Worm (Caenorhabditis elegans) whole organism, L1 larva: ENCODE measurements around the gene dnpp-1.
A peak's percentile ranks its signal among the peaks of the same experiment; 100 is the strongest.

Source experiments
- C16A3.4 ChIP-seq: fragments of 150-350 bp; optimal IDR thresholded peaks from 2 replicates; lab custom pipeline; 2014; ENCODE audit warnings: missing biosample characterization, missing genetic modification characterization
- F16B12.6 ChIP-seq: fragments of 150-350 bp; optimal IDR thresholded peaks from 2 replicates; lab custom pipeline; 2014; ENCODE audit warnings: missing biosample characterization, missing genetic modification characterization
- aha-1 ChIP-seq: fragments of 150-350 bp; optimal IDR thresholded peaks from 2 replicates; lab custom pipeline; 2014; ENCODE audit warnings: missing biosample characterization, missing genetic modification characterization
- blmp-1 ChIP-seq: fragments of 150-350 bp; optimal IDR thresholded peaks from 2 replicates; lab custom pipeline; 2014; ENCODE audit warnings: missing biosample characterization, missing genetic modification characterization
- ceh-88 ChIP-seq: fragments of 200-800 bp; sonication (Bioruptor generic); IDR thresholded peaks from 2 replicates; pipeline ENCODE4 v1.3.6; 2022; ENCODE audit warnings: missing genetic modification characterization, missing compliant biosample characterization
- ceh-90 ChIP-seq: sonication (generic microtip); optimal IDR thresholded peaks from 2 replicates; lab custom pipeline; 2016; ENCODE audit warnings: missing genetic modification characterization, missing compliant biosample characterization
- dpl-1 ChIP-seq, 3 experiments: fragments of 150-350 bp in 2 of 3; sonication (generic microtip) in 1 of 3; optimal IDR thresholded peaks; 2 replicates each; lab custom pipeline; 2014 to 2017; ENCODE audit warnings: missing biosample characterization in 3 of 3, missing genetic modification characterization in 3 of 3, missing genetic modification reagents in 3 of 3
- dsc-1 ChIP-seq: sonication (generic microtip); optimal IDR thresholded peaks from 2 replicates; lab custom pipeline; 2016; ENCODE audit warnings: mild to moderate bottlenecking, missing genetic modification characterization, missing compliant biosample characterization
- efl-3 ChIP-seq: fragments of 200-800 bp; sonication (Bioruptor generic); optimal IDR thresholded peaks from 2 replicates; lab custom pipeline; 2018; ENCODE audit warnings: mild to moderate bottlenecking, missing genetic modification characterization, missing compliant biosample characterization
- egl-27 ChIP-seq, 2 experiments: fragments of 150-350 bp in 1 of 2; sonication (generic microtip); optimal IDR thresholded peaks; 3 replicates each; lab custom pipeline; 2017 to 2018; ENCODE audit warnings: missing biosample characterization in 2 of 2, missing genetic modification characterization in 2 of 2, missing genetic modification reagents in 2 of 2
- elt-2 ChIP-seq: sonication (generic microtip); optimal IDR thresholded peaks from 2 replicates; lab custom pipeline; 2016; ENCODE audit warnings: missing genetic modification characterization, mild to moderate bottlenecking, inconsistent platforms, missing compliant biosample characterization, missing genetic modification reagents
- fkh-4 ChIP-seq: sonication (generic microtip); optimal IDR thresholded peaks from 2 replicates; lab custom pipeline; 2016; ENCODE audit warnings: missing compliant biosample characterization, missing genetic modification characterization, borderline replicate concordance
- isw-1 ChIP-seq: fragments of 200-800 bp; sonication (Bioruptor generic); IDR thresholded peaks from 2 replicates; pipeline ENCODE4 v1.3.6; 2022; ENCODE audit warnings: missing genetic modification characterization, missing compliant biosample characterization
- lin-14 ChIP-seq: fragments of 200-800 bp; sonication (Bioruptor generic); optimal IDR thresholded peaks from 2 replicates; lab custom pipeline; 2018; ENCODE audit warnings: mild to moderate bottlenecking, missing genetic modification characterization, moderate library complexity, missing compliant biosample characterization
- lin-15B ChIP-seq: fragments of 150-350 bp; sonication (generic microtip); optimal IDR thresholded peaks from 3 replicates; lab custom pipeline; 2014; ENCODE audit warnings: missing biosample characterization, missing genetic modification characterization
- lin-35 ChIP-seq, 2 experiments: fragments of 150-350 bp; optimal IDR thresholded peaks; 2 replicates each; lab custom pipeline; 2014; ENCODE audit warnings: missing biosample characterization in 2 of 2, missing genetic modification characterization in 2 of 2, missing genetic modification reagents in 2 of 2
- lin-39 ChIP-seq: fragments of 150-350 bp; optimal IDR thresholded peaks from 2 replicates; lab custom pipeline; 2014; ENCODE audit warnings: missing biosample characterization, missing genetic modification reagents, missing genetic modification characterization
- lir-3 ChIP-seq: sonication (generic microtip); optimal IDR thresholded peaks from 2 replicates; lab custom pipeline; 2016; ENCODE audit warnings: mild to moderate bottlenecking, missing genetic modification characterization, moderate library complexity, missing compliant biosample characterization; ENCODE audit not compliant: poor library complexity
- mdl-1 ChIP-seq, 2 experiments: fragments of 150-350 bp; optimal IDR thresholded peaks; 2 replicates each; lab custom pipeline; 2014 to 2017; ENCODE audit warnings: missing biosample characterization in 2 of 2, missing genetic modification characterization in 2 of 2, inconsistent platforms in 1 of 2
- nhr-11 ChIP-seq: fragments of 150-350 bp; optimal IDR thresholded peaks from 2 replicates; lab custom pipeline; 2014; ENCODE audit warnings: missing biosample characterization, missing genetic modification characterization
- nhr-20 ChIP-seq: sonication (generic microtip); optimal IDR thresholded peaks from 2 replicates; lab custom pipeline; 2016; ENCODE audit warnings: mild to moderate bottlenecking, missing genetic modification characterization, missing compliant biosample characterization
- nhr-237 ChIP-seq: fragments of 150-350 bp; optimal IDR thresholded peaks from 2 replicates; lab custom pipeline; 2014; ENCODE audit warnings: missing biosample characterization, missing genetic modification characterization
- nhr-28 ChIP-seq: fragments of 150-350 bp; optimal IDR thresholded peaks from 2 replicates; lab custom pipeline; 2014; ENCODE audit warnings: missing biosample characterization, missing genetic modification characterization
- nhr-47 ChIP-seq: sonication (generic microtip); optimal IDR thresholded peaks from 2 replicates; lab custom pipeline; 2016; ENCODE audit warnings: mild to moderate bottlenecking, missing genetic modification characterization, moderate library complexity, missing compliant biosample characterization
- nhr-71 ChIP-seq: sonication (generic microtip); optimal IDR thresholded peaks from 2 replicates; lab custom pipeline; 2016; ENCODE audit warnings: mild to moderate bottlenecking, missing genetic modification characterization, moderate library complexity, missing compliant biosample characterization
- nhr-76 ChIP-seq: sonication (generic microtip); optimal IDR thresholded peaks from 2 replicates; lab custom pipeline; 2017; ENCODE audit warnings: missing biosample characterization, missing genetic modification characterization
- nhr-77 ChIP-seq: fragments of 150-350 bp; optimal IDR thresholded peaks from 2 replicates; lab custom pipeline; 2014; ENCODE audit warnings: missing biosample characterization, missing genetic modification characterization
- nhr-84 ChIP-seq: sonication (generic microtip); optimal IDR thresholded peaks from 2 replicates; lab custom pipeline; 2017; ENCODE audit warnings: missing biosample characterization, missing genetic modification characterization
- nhr-90 ChIP-seq: sonication (generic microtip); optimal IDR thresholded peaks from 2 replicates; lab custom pipeline; 2016; ENCODE audit warnings: mild to moderate bottlenecking, missing genetic modification characterization, missing compliant biosample characterization; ENCODE audit not compliant: poor library complexity
- rnt-1 ChIP-seq: sonication (generic microtip); optimal IDR thresholded peaks from 2 replicates; lab custom pipeline; 2016; ENCODE audit warnings: mild to moderate bottlenecking, missing genetic modification characterization, moderate library complexity, missing compliant biosample characterization
- sox-4 ChIP-seq: sonication (generic microtip); optimal IDR thresholded peaks from 2 replicates; lab custom pipeline; 2016; ENCODE audit warnings: missing genetic modification characterization, missing compliant biosample characterization
- unc-30 ChIP-seq: sonication (generic microtip); optimal IDR thresholded peaks from 2 replicates; lab custom pipeline; 2017; ENCODE audit warnings: missing biosample characterization, missing genetic modification characterization
- unc-86 ChIP-seq: sonication (generic microtip); optimal IDR thresholded peaks from 2 replicates; lab custom pipeline; 2016; ENCODE audit warnings: missing genetic modification characterization, missing compliant biosample characterization
- unc-98 ChIP-seq: fragments of 200-800 bp; sonication (Bioruptor generic); IDR thresholded peaks from 2 replicates; pipeline ENCODE4 v1.3.6; 2022; ENCODE audit warnings: missing genetic modification characterization, missing compliant biosample characterization
- ztf-11 ChIP-seq, 2 experiments: sonication (generic microtip); optimal IDR thresholded peaks; 2 replicates each; lab custom pipeline; 2016 to 2017; ENCODE audit warnings: missing genetic modification characterization in 2 of 2, missing biosample characterization in 1 of 2, missing compliant biosample characterization in 1 of 2

dnpp-1 gene

DNA sequence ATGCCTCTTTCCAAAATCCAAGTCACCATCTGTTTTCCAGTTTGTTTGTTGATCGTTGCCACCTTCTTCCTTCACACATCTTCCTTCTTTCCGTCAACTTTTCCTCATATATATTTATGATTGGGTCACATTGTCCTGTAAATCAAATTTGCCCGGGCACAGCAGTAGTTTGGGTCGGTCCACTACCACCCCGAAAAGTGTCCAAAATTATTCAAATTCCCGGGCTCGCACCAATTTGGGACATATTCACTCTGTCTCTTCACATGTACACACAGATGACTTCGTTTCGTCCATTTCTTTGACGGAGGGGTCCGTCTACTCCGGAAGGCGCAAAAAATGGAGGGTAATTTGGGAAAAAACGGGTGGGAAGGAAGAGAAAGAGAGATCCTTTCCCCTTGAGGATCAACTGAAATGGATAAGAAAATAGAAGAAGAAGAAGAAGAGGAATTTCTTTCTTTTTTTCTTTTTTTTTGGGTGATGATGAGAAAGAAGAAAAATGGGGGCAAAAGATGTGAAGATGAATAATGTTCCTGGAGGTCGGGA lies 36.6 kb downstream of the dnpp-1 start:
- TF ChIP-seq nhr-71 (tag; lab: Kevin White, UChicago) (peak; percentile 19), nhr-76 (tag; lab: Kevin White, UChicago) (no peak), lin-14 (GFP tag; lab: Kevin White, UChicago) (peak; percentile 82), efl-3 (GFP tag; lab: Kevin White, UChicago) (no peak), dpl-1 (GFP tag; optimal IDR thresholded peaks at IDR 0.05; lab: Kevin White, UChicago) (peak in 1 of 3 experiments; percentile 20), nhr-47 (tag; lab: Kevin White, UChicago) (peak; percentile 5)

DNA sequence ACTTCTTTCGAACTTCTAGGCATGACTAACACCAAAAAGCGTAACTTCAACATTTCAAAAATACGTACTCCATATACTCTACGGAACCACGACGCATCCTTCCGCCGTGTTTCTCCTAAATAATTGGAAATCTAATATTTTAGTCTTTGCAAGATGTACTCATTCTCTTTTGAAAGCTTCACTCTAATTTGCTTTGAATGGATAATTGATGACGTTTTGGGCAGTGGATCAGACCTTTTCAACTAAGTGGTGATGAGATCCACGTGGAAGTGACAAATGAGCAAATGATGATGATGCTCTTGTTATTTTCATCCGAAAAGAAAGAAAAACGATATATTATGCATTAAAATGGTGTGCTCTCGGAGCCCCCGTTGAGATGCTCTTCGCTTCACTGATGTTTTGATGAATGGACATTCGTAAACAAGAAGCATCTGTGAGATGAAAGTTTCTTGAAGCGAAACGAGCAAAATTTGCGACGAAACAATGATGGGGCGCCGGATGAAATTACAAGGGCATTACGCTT lies 39.1 kb downstream of the dnpp-1 start:
- TF ChIP-seq dsc-1 (tag; lab: Kevin White, UChicago): peak; percentile 85
- no peak for TF ChIP-seq elt-2 (tag; lab: Kevin White, UChicago)
- no peak for TF ChIP-seq mdl-1 (tag; optimal IDR thresholded peaks at IDR 0.05; lab: Kevin White, UChicago)
- no peak for TF ChIP-seq lir-3 (tag; lab: Kevin White, UChicago)
- no peak for TF ChIP-seq lin-15B (tag; lab: Kevin White, UChicago)
- no peak for TF ChIP-seq lin-35 (GFP tag; optimal IDR thresholded peaks at IDR 0.05; lab: Kevin White, UChicago)
- no peak for TF ChIP-seq nhr-84 (tag; lab: Kevin White, UChicago)
- TF ChIP-seq nhr-28 (tag; lab: Kevin White, UChicago): no peak
- no peak for TF ChIP-seq ceh-90 (tag; lab: Kevin White, UChicago)
- no peak for TF ChIP-seq egl-27 (tag; optimal IDR thresholded peaks at IDR 0.05; lab: Kevin White, UChicago)
- TF ChIP-seq unc-98 (GFP tag; lab: Robert Waterston, UW): no peak
- no peak for TF ChIP-seq ceh-88
- TF ChIP-seq nhr-90 (tag; lab: Kevin White, UChicago): no peak
- no peak for TF ChIP-seq sox-4
- no peak for TF ChIP-seq C16A3.4 (tag; lab: Kevin White, UChicago)
- TF ChIP-seq nhr-76 (tag; lab: Kevin White, UChicago): no peak
- TF ChIP-seq unc-86 (tag; lab: Kevin White, UChicago): peak; percentile 72
- TF ChIP-seq isw-1 (GFP tag; lab: Robert Waterston, UW): no peak
- TF ChIP-seq nhr-237 (tag; lab: Kevin White, UChicago): no peak
- TF ChIP-seq lin-14 (GFP tag; lab: Kevin White, UChicago): peak; percentile 58
- TF ChIP-seq fkh-4: peak; percentile 34
- TF ChIP-seq nhr-20: no peak
- no peak for TF ChIP-seq nhr-11 (tag; lab: Kevin White, UChicago)

DNA sequence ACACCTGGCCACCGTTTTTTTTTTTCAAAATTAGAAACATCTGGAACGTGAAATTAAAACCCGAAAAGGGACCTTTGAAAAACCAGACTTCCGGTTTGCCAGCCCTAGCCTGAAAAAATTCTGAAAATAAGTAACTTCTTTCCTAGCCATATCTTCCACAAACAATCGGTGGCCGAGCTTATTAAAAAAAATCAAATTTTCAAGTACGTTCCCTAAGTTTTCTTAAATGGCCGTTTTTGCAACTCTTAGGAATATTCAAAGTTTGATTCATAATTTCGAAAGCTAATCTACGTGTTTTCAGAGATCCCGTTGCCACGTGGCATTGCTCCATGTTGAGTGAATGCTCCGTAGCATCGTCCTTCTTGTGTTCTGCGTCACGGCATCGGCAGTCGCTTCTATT lies 40.0 kb downstream of the dnpp-1 start, which contains the start of gene R12B2.8:
Gene R12B2.8, plus strand, starts transcription at position 301 of the 400 bp plus-strand sequence.
- TF ChIP-seq nhr-71 (tag; lab: Kevin White, UChicago) (no peak), unc-30 (no peak), F16B12.6 (tag; lab: Kevin White, UChicago) (no peak), ztf-11 (tag; optimal IDR thresholded peaks at IDR 0.05; lab: Kevin White, UChicago) (no peak)

DNA sequence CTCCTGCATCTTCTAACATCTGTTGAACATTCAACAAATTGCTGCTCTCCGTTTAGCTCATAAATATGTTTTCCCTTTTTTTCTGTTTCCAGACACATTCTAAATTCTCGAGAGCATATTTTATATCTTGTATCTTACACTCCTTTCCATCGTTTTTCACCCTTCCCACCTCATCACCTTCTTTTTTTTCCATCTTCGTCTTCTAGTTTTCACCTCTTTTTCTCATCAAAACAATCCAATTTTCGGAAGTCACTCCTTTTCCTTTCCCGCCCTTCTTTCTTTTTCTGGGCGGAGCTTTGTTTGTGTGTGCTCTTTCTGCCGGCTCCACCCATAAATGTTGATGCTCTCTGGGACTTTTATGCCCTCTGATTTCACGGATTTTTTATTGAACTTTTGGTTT lies 40.8 kb downstream of the dnpp-1 start:
- TF ChIP-seq lin-14 (GFP tag; lab: Kevin White, UChicago) (peak; percentile 56), unc-86 (tag; lab: Kevin White, UChicago) (peak; percentile 18), rnt-1 (no peak), blmp-1 (no peak)

DNA sequence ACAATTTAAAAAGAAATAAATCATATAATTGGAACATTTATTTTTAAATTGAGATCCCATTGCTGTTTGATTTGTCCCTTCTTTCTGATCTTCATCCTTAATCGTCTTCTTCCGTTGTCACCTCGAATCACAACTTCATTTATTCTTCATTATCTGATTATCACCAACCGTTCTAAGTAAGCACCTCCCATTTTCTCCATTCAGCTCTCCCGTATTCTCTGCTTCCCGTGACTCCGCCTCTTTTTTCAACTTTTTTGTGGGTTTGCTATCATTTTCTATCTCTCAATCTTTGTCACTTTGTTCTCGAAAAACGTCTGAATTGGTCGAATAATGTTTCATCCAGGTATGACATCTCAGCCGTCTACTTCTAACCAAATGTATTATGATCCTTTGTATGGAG lies 47.7 kb downstream of the dnpp-1 start, which contains the start of gene sma-4:
Gene sma-4, plus strand, starts transcription at position 301 of the 400 bp plus-strand sequence.
- no peak for TF ChIP-seq nhr-47 (tag; lab: Kevin White, UChicago)
- TF ChIP-seq nhr-77 (tag; lab: Kevin White, UChicago): no peak
- no peak for TF ChIP-seq unc-98 (GFP tag; lab: Robert Waterston, UW)
- no peak for TF ChIP-seq unc-30
- TF ChIP-seq dpl-1 (GFP tag; optimal IDR thresholded peaks at IDR 0.05; lab: Kevin White, UChicago): no peak
- TF ChIP-seq lin-39 (tag; lab: Kevin White, UChicago): no peak
- no peak for TF ChIP-seq aha-1 (tag; lab: Kevin White, UChicago)
- TF ChIP-seq, all 84 proteins: peak for 0
